Fruit fly (Drosophila melanogaster) whole organism, embryonic: ENCODE measurements around the gene VhaM9.7-b.

Experiments
- Bgb ChIP-seq: fragments of 200-800 bp; sonication (Bioruptor generic); IDR thresholded peaks from 2 replicates; pipeline ENCODE4 v1.3.6; 2022; ENCODE audit warnings: missing biosample characterization, missing genetic modification characterization; ENCODE audit not compliant: partially characterized antibody
- CG12391 ChIP-seq: fragments of 200-800 bp; sonication (Bioruptor generic); optimal IDR thresholded peaks from 3 replicates; lab custom pipeline; 2018; ENCODE audit warnings: missing biosample characterization, mild to moderate bottlenecking, missing genetic modification characterization, moderate library complexity
- CG1529 ChIP-seq: fragments of 200-800 bp; sonication (Bioruptor generic); optimal IDR thresholded peaks from 3 replicates; lab custom pipeline; 2018; ENCODE audit warnings: missing biosample characterization, missing genetic modification characterization
- CG1602 ChIP-seq: fragments of 200-800 bp; sonication (Bioruptor generic); optimal IDR thresholded peaks from 3 replicates; lab custom pipeline; 2016; ENCODE audit warnings: missing biosample characterization, missing genetic modification characterization
- CG6791 ChIP-seq: fragments of 200-800 bp; sonication (Bioruptor generic); IDR thresholded peaks from 3 replicates; pipeline ENCODE4 v1.3.6; 2022; ENCODE audit warnings: missing biosample characterization, missing genetic modification characterization; ENCODE audit not compliant: partially characterized antibody
- bigmax ChIP-seq: fragments of 200-800 bp; sonication (Bioruptor generic); optimal IDR thresholded peaks from 2 replicates; lab custom pipeline; 2018; ENCODE audit warnings: missing biosample characterization, mild to moderate bottlenecking, missing genetic modification characterization
- caup ChIP-seq: fragments of 200-800 bp; sonication (Bioruptor generic); optimal IDR thresholded peaks from 3 replicates; lab custom pipeline; 2017; ENCODE audit warnings: missing biosample characterization, mild to moderate bottlenecking, missing genetic modification characterization, moderate library complexity; ENCODE audit not compliant: severe bottlenecking
- fd3F ChIP-seq: fragments of 200-800 bp; sonication (Bioruptor generic); optimal IDR thresholded peaks from 2 replicates; lab custom pipeline; 2018; ENCODE audit warnings: missing biosample characterization, mild to moderate bottlenecking, missing genetic modification characterization, moderate library complexity

dm6 chr3L:21573831-21574230, 34.2 kb downstream of the VhaM9.7-b start, which contains the start of gene EMC10:
- TF ChIP-seq caup (GFP tag; lab: Kevin White, UChicago) (no peak), CG1602 (GFP tag; lab: Kevin White, UChicago) (no peak), fd3F (no peak), CG1529 (no peak), Bgb (GFP tag; lab: Robert Waterston, UW) (no peak), CG12391 (tag; lab: Kevin White, UChicago) (no peak), bigmax (no peak), CG6791 (GFP tag; lab: Robert Waterston, UW) (no peak)
